Fruit fly (Drosophila melanogaster) whole organism, embryonic: ENCODE results near the gene CG43135.

Source experiments
- Awh ChIP-seq: fragments of 200-800 bp; sonication (Bioruptor generic); IDR thresholded peaks from 2 replicates; pipeline ENCODE4, ENCODE4 v1.3.6; 2022; ENCODE audit warnings: missing biosample characterization, missing genetic modification characterization
- Bteb2 ChIP-seq: fragments of 200-800 bp; sonication (Bioruptor generic); optimal IDR thresholded peaks from 2 replicates; lab custom pipeline; 2016; ENCODE audit warnings: missing biosample characterization, missing genetic modification characterization
- CG11504 ChIP-seq: fragments of 200-800 bp; sonication (Bioruptor generic); optimal IDR thresholded peaks from 3 replicates; lab custom pipeline; 2019; ENCODE audit warnings: missing biosample characterization, mild to moderate bottlenecking, missing genetic modification characterization, moderate library complexity
- CG14710 ChIP-seq: fragments of 200-800 bp; sonication (Bioruptor generic); optimal IDR thresholded peaks from 3 replicates; lab custom pipeline; 2019; ENCODE audit warnings: missing biosample characterization, mild to moderate bottlenecking, missing genetic modification characterization, moderate library complexity
- CG2199 ChIP-seq: fragments of 200-800 bp; sonication (Bioruptor generic); IDR thresholded peaks from 3 replicates; pipeline ENCODE4 v1.3.6; 2022; ENCODE audit warnings: missing biosample characterization, missing genetic modification characterization
- CG32767 ChIP-seq: fragments of 200-800 bp; sonication (Bioruptor generic); IDR thresholded peaks from 2 replicates; pipeline ENCODE4 v1.3.6; 2022; ENCODE audit warnings: missing biosample characterization, missing genetic modification characterization
- CG32772 ChIP-seq: fragments of 200-800 bp; sonication (Bioruptor generic); IDR thresholded peaks from 2 replicates; pipeline ENCODE4 v1.3.6; 2022; ENCODE audit warnings: missing biosample characterization, missing genetic modification characterization
- CG4854 ChIP-seq: fragments of 200-800 bp; sonication (Bioruptor generic); optimal IDR thresholded peaks from 2 replicates; lab custom pipeline; 2016; ENCODE audit warnings: missing biosample characterization, missing genetic modification characterization, inconsistent platforms
- CG7745 ChIP-seq: fragments of 200-800 bp; sonication (Bioruptor generic); optimal IDR thresholded peaks from 2 replicates; lab custom pipeline; 2018; ENCODE audit warnings: missing biosample characterization, mild to moderate bottlenecking, missing genetic modification characterization, moderate library complexity
- CG7786 ChIP-seq: fragments of 200-800 bp; sonication (Bioruptor generic); optimal IDR thresholded peaks from 2 replicates; lab custom pipeline; 2016; ENCODE audit warnings: missing biosample characterization, missing genetic modification characterization
- CoRest ChIP-seq: fragments of 200-800 bp; sonication (Bioruptor generic); optimal IDR thresholded peaks from 3 replicates; lab custom pipeline; 2018; ENCODE audit warnings: missing biosample characterization, mild to moderate bottlenecking, missing genetic modification characterization, moderate library complexity
- Dip2 ChIP-seq: fragments of 200-800 bp; sonication (Bioruptor generic); IDR thresholded peaks from 2 replicates; pipeline ENCODE4 v1.3.6; 2022; ENCODE audit warnings: missing biosample characterization, missing genetic modification characterization
- Doc2 ChIP-seq: fragments of 200-800 bp; sonication (Bioruptor generic); IDR thresholded peaks from 2 replicates; pipeline ENCODE4 v1.3.6; 2022; ENCODE audit warnings: missing biosample characterization, missing genetic modification characterization
- Doc3 ChIP-seq: fragments of 200-800 bp; sonication (Bioruptor generic); IDR thresholded peaks from 3 replicates; pipeline ENCODE4 v1.3.6; 2022; ENCODE audit warnings: missing biosample characterization, missing genetic modification characterization; ENCODE audit not compliant: partially characterized antibody
- MESR4 ChIP-seq: fragments of 200-800 bp; sonication (Bioruptor generic); optimal IDR thresholded peaks from 2 replicates; lab custom pipeline; 2018; ENCODE audit warnings: missing biosample characterization, mild to moderate bottlenecking, missing genetic modification characterization, moderate library complexity
- Nf-YB ChIP-seq: fragments of 200-800 bp; sonication (Bioruptor generic); optimal IDR thresholded peaks from 3 replicates; lab custom pipeline; 2019; ENCODE audit warnings: missing biosample characterization, mild to moderate bottlenecking, missing genetic modification characterization, moderate library complexity
- Optix ChIP-seq: fragments of 200-800 bp; sonication (Bioruptor generic); IDR thresholded peaks from 3 replicates; pipeline ENCODE4 v1.3.6; 2022; ENCODE audit warnings: missing biosample characterization, missing genetic modification characterization
- Ssrp ChIP-seq: fragments of 200-800 bp; sonication (Bioruptor generic); optimal IDR thresholded peaks from 2 replicates; lab custom pipeline; 2018; ENCODE audit warnings: missing biosample characterization, mild to moderate bottlenecking, missing genetic modification characterization, moderate library complexity
- ap ChIP-seq: fragments of 200-800 bp; sonication (Bioruptor generic); IDR thresholded peaks from 2 replicates; pipeline ENCODE4 v1.3.6; 2022; ENCODE audit warnings: missing biosample characterization, missing genetic modification characterization
- emc ChIP-seq: fragments of 200-800 bp; sonication (Bioruptor generic); optimal IDR thresholded peaks from 2 replicates; lab custom pipeline; 2016; ENCODE audit warnings: missing biosample characterization, missing genetic modification characterization
- h ChIP-seq: fragments of >200 bp; optimal IDR thresholded peaks from 2 replicates; lab custom pipeline; 2017
- hb ChIP-seq: fragments of 200-800 bp; sonication (Bioruptor generic); IDR thresholded peaks from 3 replicates; pipeline ENCODE4 v1.3.6; 2022; ENCODE audit warnings: missing biosample characterization, missing genetic modification characterization; ENCODE audit not compliant: partially characterized antibody
- insv ChIP-seq, 2 experiments: fragments of 200-800 bp; sonication (Bioruptor generic); optimal IDR thresholded peaks; 3 replicates each; lab custom pipeline; 2016 to 2018; ENCODE audit warnings: missing biosample characterization in 2 of 2, missing genetic modification characterization in 2 of 2
- lab ChIP-seq: fragments of 200-800 bp; sonication (Bioruptor generic); optimal IDR thresholded peaks from 3 replicates; lab custom pipeline; 2017; ENCODE audit warnings: missing biosample characterization, missing genetic modification characterization, mild to moderate bottlenecking, moderate library complexity, missing genetic modification reagents
- nerfin-1 ChIP-seq: fragments of 200-800 bp; sonication (Bioruptor generic); optimal IDR thresholded peaks from 3 replicates; lab custom pipeline; 2019; ENCODE audit warnings: missing biosample characterization, mild to moderate bottlenecking, missing genetic modification characterization, moderate library complexity
- nmo ChIP-seq: fragments of 200-800 bp; sonication (Bioruptor generic); optimal IDR thresholded peaks from 2 replicates; lab custom pipeline; 2018; ENCODE audit warnings: missing biosample characterization, mild to moderate bottlenecking, missing genetic modification characterization, moderate library complexity
- peb ChIP-seq: fragments of 200-800 bp; sonication (Bioruptor generic); IDR thresholded peaks from 2 replicates; pipeline ENCODE4 v1.3.6; 2022; ENCODE audit warnings: missing biosample characterization, missing genetic modification characterization
- prd ChIP-seq, 3 experiments: fragments of >200 bp in 2 of 3; fragments of 200-800 bp in 1 of 3; sonication (Bioruptor generic) in 1 of 3; optimal IDR thresholded peaks in 2 of 3; IDR thresholded peaks in 1 of 3; 2 replicates in 2 of 3; 3 replicates in 1 of 3; pipeline versions ENCODE4 v1.3.6 to Lab custom; 2017 to 2022; ENCODE audit warnings: missing biosample characterization in 1 of 3, missing genetic modification characterization in 1 of 3
- pros ChIP-seq: fragments of 200-800 bp; sonication (Bioruptor generic); optimal IDR thresholded peaks from 3 replicates; lab custom pipeline; 2019; ENCODE audit warnings: missing biosample characterization, mild to moderate bottlenecking, missing genetic modification characterization, moderate library complexity
- repo ChIP-seq: fragments of 200-800 bp; sonication (Bioruptor generic); optimal IDR thresholded peaks from 2 replicates; lab custom pipeline; 2016; ENCODE audit warnings: missing biosample characterization, missing genetic modification characterization
- scrt ChIP-seq: fragments of 200-800 bp; sonication (Bioruptor generic); optimal IDR thresholded peaks from 2 replicates; lab custom pipeline; 2018; ENCODE audit warnings: missing biosample characterization, mild to moderate bottlenecking, missing genetic modification characterization, moderate library complexity
- sd ChIP-seq: fragments of 200-800 bp; sonication (Bioruptor generic); optimal IDR thresholded peaks from 3 replicates; lab custom pipeline; 2018; ENCODE audit warnings: missing biosample characterization, mild to moderate bottlenecking, missing genetic modification characterization, moderate library complexity
- sens ChIP-seq: fragments of 200-800 bp; sonication (Bioruptor generic); peaks from one replicate; lab custom pipeline; 2016; ENCODE audit warnings: missing biosample characterization, missing genetic modification characterization
- slp2 ChIP-seq: fragments of 200-800 bp; sonication (Bioruptor generic); optimal IDR thresholded peaks from 2 replicates; lab custom pipeline; 2016; ENCODE audit warnings: missing biosample characterization, missing genetic modification characterization
- so ChIP-seq: fragments of 200-800 bp; sonication (Bioruptor generic); IDR thresholded peaks from 3 replicates; pipeline ENCODE4 v1.3.6; 2022; ENCODE audit warnings: missing biosample characterization, missing genetic modification characterization
- zf30C ChIP-seq: fragments of 200-800 bp; sonication (Bioruptor generic); optimal IDR thresholded peaks from 3 replicates; lab custom pipeline; 2018; ENCODE audit warnings: missing biosample characterization, mild to moderate bottlenecking, missing genetic modification characterization
- zfh2 ChIP-seq: fragments of 200-800 bp; sonication (Bioruptor generic); optimal IDR thresholded peaks from 2 replicates; lab custom pipeline; 2016; ENCODE audit warnings: missing biosample characterization, missing genetic modification characterization

Gene CG43135

DNA sequence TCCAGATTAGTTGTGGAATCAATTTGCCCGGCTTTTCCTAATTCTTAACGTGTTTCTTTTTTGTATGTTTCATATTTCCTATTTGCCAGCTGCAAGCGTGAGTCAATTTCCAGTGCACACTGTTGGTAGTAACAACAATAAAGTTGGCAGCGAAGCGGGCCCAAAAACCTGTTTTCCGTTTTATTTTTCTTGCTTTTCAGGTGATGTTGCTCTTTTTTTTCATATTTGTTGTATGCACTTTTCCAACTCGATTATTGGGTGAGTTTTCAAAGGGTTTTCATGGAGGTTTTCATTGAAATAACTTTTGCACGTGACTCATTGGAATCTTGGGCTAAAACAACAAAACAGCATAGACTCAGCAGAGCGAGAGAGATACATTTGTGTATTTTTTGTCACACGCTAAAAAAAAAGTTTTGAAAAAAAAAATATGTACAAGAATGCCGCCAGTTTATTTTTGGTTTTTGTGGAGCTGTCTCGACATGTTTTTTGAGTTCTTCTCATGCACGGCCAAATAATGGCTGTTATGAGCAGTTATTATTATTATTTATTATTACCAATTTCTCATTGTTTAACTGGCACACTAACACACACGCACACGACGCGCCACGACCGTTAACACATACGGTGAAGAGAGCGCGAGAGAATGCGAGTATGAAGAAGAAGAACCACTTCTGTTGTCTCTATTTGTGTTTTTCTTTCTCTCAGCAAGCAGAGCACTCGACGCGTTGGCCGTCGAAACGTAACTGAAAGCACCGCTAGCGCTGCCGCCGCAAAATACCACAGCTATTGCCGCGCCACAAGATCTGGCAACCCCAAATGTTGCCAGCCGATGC lies 42.6 kb upstream of the CG43135 start, which contains the start of gene Fas2 (continued):
- TF ChIP-seq Doc3 (GFP tag; lab: Robert Waterston, UW), result no peak
- TF ChIP-seq prd (optimal IDR thresholded peaks at IDR 0.05; lab: Kevin White, UChicago), result no peak
- peak; percentile 65 for TF ChIP-seq prd (GFP tag; IDR thresholded peaks at IDR 0.05; lab: Robert Waterston, UW)
- no peak for TF ChIP-seq h (lab: Kevin White, UChicago)
- TF ChIP-seq emc, result no peak
- TF ChIP-seq zfh2, result no peak
- no peak for TF ChIP-seq slp2 (GFP tag; lab: Kevin White, UChicago)
- TF ChIP-seq nerfin-1 (tag; lab: Kevin White, UChicago), result peak; percentile 57
- TF ChIP-seq insv (GFP tag; optimal IDR thresholded peaks at IDR 0.05; lab: Kevin White, UChicago), result peak in 1 of 2 experiments; percentile 20
- no peak for TF ChIP-seq ap (GFP tag; lab: Robert Waterston, UW)
- TF ChIP-seq hb (GFP tag; lab: Robert Waterston, UW), result peak; percentile 30; the same call in 1 of the 3 replicates
- TF ChIP-seq sd (tag; lab: Kevin White, UChicago), result peak; percentile 76
- no peak for TF ChIP-seq CG7745 (tag; lab: Kevin White, UChicago)
- no peak for TF ChIP-seq CoRest (tag; lab: Kevin White, UChicago)
- peak; percentile 13 for TF ChIP-seq MESR4
- no peak for TF ChIP-seq Bteb2 (GFP tag; lab: Kevin White, UChicago)
- TF ChIP-seq CG7786 (GFP tag; lab: Kevin White, UChicago), result no peak
- TF ChIP-seq CG32772 (GFP tag; lab: Robert Waterston, UW), result peak; percentile 47; the same call in 1 of the 2 replicates
- peak; percentile 7 for TF ChIP-seq nmo (GFP tag; lab: Kevin White, UChicago)
- no peak for TF ChIP-seq repo (GFP tag; lab: Kevin White, UChicago)
- TF ChIP-seq CG32767, result no peak
- TF ChIP-seq Dip2 (GFP tag; lab: Robert Waterston, UW), result no peak
- TF ChIP-seq Nf-YB (GFP tag; lab: Kevin White, UChicago), result peak; percentile 16
- TF ChIP-seq lab, result peak; percentile 76

DNA sequence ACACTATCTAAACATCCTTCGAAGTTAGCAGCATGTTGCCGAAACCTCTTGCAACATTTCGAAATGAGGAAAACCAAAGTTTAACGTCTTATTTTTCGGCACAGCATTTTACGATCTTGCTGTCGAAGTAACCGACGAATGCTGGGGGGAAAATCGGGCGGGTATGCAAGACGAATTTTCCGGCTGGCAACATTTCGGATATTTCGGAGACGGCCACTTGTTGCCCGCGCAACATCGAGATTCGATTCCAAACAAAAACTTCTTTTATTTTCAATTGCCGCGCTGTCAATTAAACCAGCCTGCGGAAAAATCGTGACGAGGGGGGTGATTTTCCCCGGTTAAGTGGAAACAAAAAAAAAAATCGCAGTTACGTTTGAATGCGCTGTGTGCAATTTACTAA lies 41.4 kb upstream of the CG43135 start:
- TF ChIP-seq CG4854 (GFP tag; lab: Kevin White, UChicago), result no peak
- TF ChIP-seq pros (GFP tag; lab: Kevin White, UChicago), result peak; percentile 1
- peak; percentile 88 for TF ChIP-seq CG11504 (tag; lab: Kevin White, UChicago)
- 0 out of 3 replicates have a peak, but pooled peaks have one; percentile 25 for TF ChIP-seq CG2199 (GFP tag; lab: Robert Waterston, UW)
- peak; percentile 61 for TF ChIP-seq scrt (GFP tag; lab: Kevin White, UChicago)

DNA sequence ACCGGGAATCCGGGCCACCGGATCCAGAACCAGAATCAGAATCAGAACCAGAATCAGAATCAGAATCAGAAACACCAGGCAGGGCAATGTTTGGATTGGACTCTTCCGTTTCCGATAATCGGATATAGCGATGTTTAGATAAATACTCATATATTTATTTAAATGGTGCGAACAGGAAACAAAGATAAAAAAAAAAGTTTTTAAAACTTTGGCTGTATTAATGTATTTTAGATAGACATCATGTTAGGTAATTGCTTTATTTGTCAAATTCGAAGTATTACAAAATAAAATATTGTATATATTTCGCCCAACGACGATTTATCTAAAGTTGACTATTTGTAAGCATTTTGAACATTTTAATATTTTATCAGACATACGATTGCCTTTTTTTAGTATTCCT lies 35.5 kb upstream of the CG43135 start, which contains the start of gene CG43288:
Gene CG43288, plus strand, starts transcription at position 301 of the 400 bp plus-strand sequence.
- TF ChIP-seq CG14710 (tag; lab: Kevin White, UChicago) (no peak), Doc2 (no peak), zf30C (GFP tag; lab: Kevin White, UChicago) (no peak), peb (GFP tag; lab: Robert Waterston, UW) (no peak), Optix (GFP tag; lab: Robert Waterston, UW) (no peak), Awh (GFP tag; lab: Robert Waterston, UW) (no peak), sens (GFP tag; lab: Kevin White, UChicago) (peak; percentile 12), Ssrp (tag; lab: Kevin White, UChicago) (no peak), so (GFP tag; lab: Robert Waterston, UW) (no peak)
- TF ChIP-seq, all 482 proteins: peak for 1
